Worm (Caenorhabditis elegans): ENCODE measurements around the gene jnk-1.

Gene jnk-1

ce11 chrIV:6957341-6957740 lies at the start of gene jnk-1:
jnk-1 (plus strand) TSS chrIV:6957641.
- TF ChIP-seq ztf-23 (GFP tag; IDR thresholded peaks at IDR 0.05) (no peak), klf-2 (GFP tag; conservative IDR thresholded peaks at IDR 0.05) (no peak), flt-1 (GFP tag; IDR thresholded peaks at IDR 0.05) (no peak)

- TF ChIP-seq flt-1 (GFP tag; IDR thresholded peaks at IDR 0.05) (no peak), ztf-29 (GFP tag; IDR thresholded peaks at IDR 0.05) (no peak), T22C8.4 (GFP tag; IDR thresholded peaks at IDR 0.05) (no peak), ref-1 (GFP tag; conservative IDR thresholded peaks at IDR 0.05) (no peak), tab-1 (GFP tag; IDR thresholded peaks at IDR 0.05) (no peak), klf-2 (GFP tag; conservative IDR thresholded peaks at IDR 0.05) (no peak), cog-1 (tag; optimal IDR thresholded peaks at IDR 0.05) (no peak)
Measured at ce11 chrIV:6909863-6910733, 47.3 kb upstream of the jnk-1 start, which contains the start of the genes rpn-1 and ribo-1. rpn-1 (minus strand) TSS chrIV:6909913. ribo-1 (plus strand) TSS chrIV:6910683.

ce11 chrIV:6912851-6913588 lies 44.4 kb upstream of the jnk-1 start, which contains the start of gene T22D1.3:
T22D1.3 (plus strand) TSS chrIV:6913538.
- TF ChIP-seq ref-1 (GFP tag; conservative IDR thresholded peaks at IDR 0.05) (no peak), ztf-29 (GFP tag; IDR thresholded peaks at IDR 0.05) (no peak), cog-1 (tag; optimal IDR thresholded peaks at IDR 0.05) (no peak), klf-2 (GFP tag; conservative IDR thresholded peaks at IDR 0.05) (no peak), med-1 (GFP tag; optimal IDR thresholded peaks at IDR 0.05; ENCODE audit: insufficient read depth) (no peak), flt-1 (GFP tag; IDR thresholded peaks at IDR 0.05) (no peak), ztf-23 (GFP tag; IDR thresholded peaks at IDR 0.05) (no peak), tab-1 (GFP tag; IDR thresholded peaks at IDR 0.05) (no peak), T22C8.4 (GFP tag; IDR thresholded peaks at IDR 0.05) (no peak)

ce11 chrIV:6916831-6917230 lies 40.6 kb upstream of the jnk-1 start:
- no peak for TF ChIP-seq med-1 (GFP tag; optimal IDR thresholded peaks at IDR 0.05; ENCODE audit: insufficient read depth)
- TF ChIP-seq T22C8.4 (GFP tag; IDR thresholded peaks at IDR 0.05), result no peak
- no peak for TF ChIP-seq cog-1 (tag; optimal IDR thresholded peaks at IDR 0.05)
- no peak for TF ChIP-seq ref-1 (GFP tag; conservative IDR thresholded peaks at IDR 0.05)
- TF ChIP-seq tab-1 (GFP tag; IDR thresholded peaks at IDR 0.05), result no peak
- TF ChIP-seq klf-2 (GFP tag; conservative IDR thresholded peaks at IDR 0.05), result no peak
- TF ChIP-seq ztf-23 (GFP tag; IDR thresholded peaks at IDR 0.05), result no peak
- TF ChIP-seq ztf-29 (GFP tag; IDR thresholded peaks at IDR 0.05), result no peak
- TF ChIP-seq flt-1 (GFP tag; IDR thresholded peaks at IDR 0.05), result no peak

ce11 chrIV:6919318-6919717 lies 38.1 kb upstream of the jnk-1 start, which contains the start of gene ruvb-2:
ruvb-2 (minus strand) TSS chrIV:6919406.
- TF ChIP-seq flt-1 (GFP tag; IDR thresholded peaks at IDR 0.05) (no peak), ztf-29 (GFP tag; IDR thresholded peaks at IDR 0.05) (no peak), tab-1 (GFP tag; IDR thresholded peaks at IDR 0.05) (no peak), klf-2 (GFP tag; conservative IDR thresholded peaks at IDR 0.05) (no peak), ztf-23 (GFP tag; IDR thresholded peaks at IDR 0.05) (0 out of 2 replicates have a peak, but pooled peaks have one; percentile 18), ref-1 (GFP tag; conservative IDR thresholded peaks at IDR 0.05) (no peak), med-1 (GFP tag; optimal IDR thresholded peaks at IDR 0.05; ENCODE audit: insufficient read depth) (no peak), T22C8.4 (GFP tag; IDR thresholded peaks at IDR 0.05) (no peak), cog-1 (tag; optimal IDR thresholded peaks at IDR 0.05) (peak; percentile 17)

ce11 chrIV:6920063-6920462 lies 37.4 kb upstream of the jnk-1 start, which contains the start of gene T22D1.18:
T22D1.18 (minus strand) TSS chrIV:6920163.
- TF ChIP-seq cog-1 (tag; optimal IDR thresholded peaks at IDR 0.05) (no peak), ztf-23 (GFP tag; IDR thresholded peaks at IDR 0.05) (no peak), med-1 (GFP tag; optimal IDR thresholded peaks at IDR 0.05; ENCODE audit: insufficient read depth) (no peak), T22C8.4 (GFP tag; IDR thresholded peaks at IDR 0.05) (no peak), klf-2 (GFP tag; conservative IDR thresholded peaks at IDR 0.05) (no peak), ztf-29 (GFP tag; IDR thresholded peaks at IDR 0.05) (no peak), ref-1 (GFP tag; conservative IDR thresholded peaks at IDR 0.05) (no peak), tab-1 (GFP tag; IDR thresholded peaks at IDR 0.05) (no peak)

ce11 chrIV:6923070-6923469 lies 34.4 kb upstream of the jnk-1 start, which contains the start of gene T22D1.1:
T22D1.1 (plus strand) TSS chrIV:6923370.
- no peak for TF ChIP-seq tab-1 (GFP tag; IDR thresholded peaks at IDR 0.05)
- no peak for TF ChIP-seq klf-2 (GFP tag; conservative IDR thresholded peaks at IDR 0.05)
- TF ChIP-seq med-1 (GFP tag; optimal IDR thresholded peaks at IDR 0.05; ENCODE audit: insufficient read depth), result no peak
- TF ChIP-seq cog-1 (tag; optimal IDR thresholded peaks at IDR 0.05), result no peak
- TF ChIP-seq ztf-23 (GFP tag; IDR thresholded peaks at IDR 0.05), result no peak
- TF ChIP-seq T22C8.4 (GFP tag; IDR thresholded peaks at IDR 0.05), result no peak
- TF ChIP-seq flt-1 (GFP tag; IDR thresholded peaks at IDR 0.05), result no peak
- TF ChIP-seq ref-1 (GFP tag; conservative IDR thresholded peaks at IDR 0.05), result no peak
- no peak for TF ChIP-seq ztf-29 (GFP tag; IDR thresholded peaks at IDR 0.05)

- TF ChIP-seq ztf-29 (GFP tag; IDR thresholded peaks at IDR 0.05) (no peak), cog-1 (tag; optimal IDR thresholded peaks at IDR 0.05) (no peak), klf-2 (GFP tag; conservative IDR thresholded peaks at IDR 0.05) (no peak), T22C8.4 (GFP tag; IDR thresholded peaks at IDR 0.05) (no peak), ztf-23 (GFP tag; IDR thresholded peaks at IDR 0.05) (no peak), tab-1 (GFP tag; IDR thresholded peaks at IDR 0.05) (no peak), ref-1 (GFP tag; conservative IDR thresholded peaks at IDR 0.05) (no peak), med-1 (GFP tag; optimal IDR thresholded peaks at IDR 0.05; ENCODE audit: insufficient read depth) (no peak), flt-1 (GFP tag; IDR thresholded peaks at IDR 0.05) (no peak)
Measured at ce11 chrIV:6925520-6925919, 31.9 kb upstream of the jnk-1 start.

- TF ChIP-seq ref-1 (GFP tag; conservative IDR thresholded peaks at IDR 0.05), result no peak
Measured at ce11 chrIV:6928417-6928816, 29.0 kb upstream of the jnk-1 start, which contains the start of gene cest-6. cest-6 (minus strand) TSS chrIV:6928517.
